Worm (Caenorhabditis elegans): ENCODE measurements around the gene Y44F5A.1.

- TF ChIP-seq unc-62 (GFP tag; optimal IDR thresholded peaks at IDR 0.05) (no peak), dmd-4 (tag; optimal IDR thresholded peaks at IDR 0.05) (no peak), nhr-10 (tag; optimal IDR thresholded peaks at IDR 0.05) (no peak), ceh-82 (tag; optimal IDR thresholded peaks at IDR 0.05) (no peak), lin-11 (tag; optimal IDR thresholded peaks at IDR 0.05) (no peak), elt-1 (tag; optimal IDR thresholded peaks at IDR 0.05) (no peak), lin-13 (GFP tag; optimal IDR thresholded peaks at IDR 0.05) (no peak), ama-1 (optimal IDR thresholded peaks at IDR 0.05) (no peak), lsy-2 (tag; optimal IDR thresholded peaks at IDR 0.05) (no peak), nhr-21 (tag; optimal IDR thresholded peaks at IDR 0.05) (no peak), aly-2 (tag; optimal IDR thresholded peaks at IDR 0.05) (no peak), nhr-77 (tag; optimal IDR thresholded peaks at IDR 0.05) (no peak), ceh-16 (tag; optimal IDR thresholded peaks at IDR 0.05) (no peak)
These were observed 19.5 kb downstream of the Y44F5A.1 start, which contains the start of gene mpk-1 for ce11 chrIII:4228008-4228407.

Measured in whole organism, L2 larva.